Worm (Caenorhabditis elegans) whole organism, midembryonic: Measurements from ENCODE around the gene Y40B10B.1.

Experiments used
- klf-2 ChIP-seq: fragments of 200-800 bp; sonication (Bioruptor generic); conservative IDR thresholded peaks from 2 replicates; pipeline ENCODE4 v1.3.6; 2022; ENCODE audit warnings: missing genetic modification reagents, missing genetic modification characterization, missing compliant biosample characterization
- med-1 ChIP-seq: sonication (generic microtip); optimal IDR thresholded peaks from 2 replicates; lab custom pipeline; 2017; ENCODE audit warnings: missing genetic modification characterization, mild to moderate bottlenecking, missing compliant biosample characterization, antibody characterized with exemption, missing genetic modification reagents; ENCODE audit not compliant: insufficient read depth

ce11 chrV:1943465-1943864, 17.9 kb downstream of the Y40B10B.1 start:
- TF ChIP-seq med-1 (GFP tag; lab: Kevin White, UChicago) (no peak), klf-2 (GFP tag; lab: Robert Waterston, UW) (no peak)
